Fruit fly (Drosophila melanogaster) Kc167 (cell line): ENCODE results near the gene CG11977.

ENCODE experiments used
- h ChIP-seq: fragments of >200 bp; optimal IDR thresholded peaks from 3 replicates; lab custom pipeline; 2018; ENCODE audit warnings: missing external identifiers
- insv ChIP-seq: fragments of >200 bp; optimal IDR thresholded peaks from 3 replicates; lab custom pipeline; 2018; ENCODE audit warnings: missing external identifiers
- psq ChIP-seq: fragments of >200 bp; optimal IDR thresholded peaks from 2 replicates; lab custom pipeline; 2017; ENCODE audit warnings: missing external identifiers

dm6 chr3R:9030750-9031128 is 33.2 kb downstream of the CG11977 start:
- TF ChIP-seq insv (lab: Kevin White, UChicago) (no peak), psq (lab: Kevin White, UChicago) (no peak), h (lab: Kevin White, UChicago) (no peak)
